Worm (Caenorhabditis elegans) whole organism, young adult: Measurements from ENCODE around the gene nhr-60.

ENCODE experiments used
- B0336.3 ChIP-seq: fragments of 200-800 bp; sonication (Bioruptor generic); IDR thresholded peaks from 2 replicates; pipeline ENCODE4 v1.3.6; 2022; ENCODE audit warnings: missing genetic modification characterization, missing compliant biosample characterization
- F57A8.1 ChIP-seq: fragments of 200-800 bp; sonication (Bioruptor generic); optimal IDR thresholded peaks from 2 replicates; lab custom pipeline; 2018; ENCODE audit warnings: mild to moderate bottlenecking, missing genetic modification characterization, moderate library complexity, missing compliant biosample characterization
- K11D2.4 ChIP-seq: fragments of 200-800 bp; sonication (Bioruptor generic); IDR thresholded peaks from 2 replicates; pipeline ENCODE4 v1.3.6; 2022; ENCODE audit warnings: missing genetic modification reagents, missing genetic modification characterization, missing compliant biosample characterization
- T26A5.8 ChIP-seq: sonication (generic microtip); optimal IDR thresholded peaks from 2 replicates; lab custom pipeline; 2016; ENCODE audit warnings: missing genetic modification characterization, missing compliant biosample characterization
- Y53F4B.3 ChIP-seq: fragments of 200-800 bp; sonication (Bioruptor generic); IDR thresholded peaks from 2 replicates; pipeline ENCODE4 v1.3.6; 2022; ENCODE audit warnings: missing genetic modification reagents, missing genetic modification characterization, missing compliant biosample characterization
- Y79H2A.3 ChIP-seq: fragments of 200-800 bp; sonication (Bioruptor generic); conservative IDR thresholded peaks from 2 replicates; pipeline ENCODE4 v1.3.6; 2022; ENCODE audit warnings: missing genetic modification reagents, missing genetic modification characterization, missing compliant biosample characterization
- Y95B8A.8 ChIP-seq: fragments of 200-800 bp; sonication (Bioruptor generic); IDR thresholded peaks from 2 replicates; pipeline ENCODE4 v1.3.6; 2022; ENCODE audit warnings: missing genetic modification reagents, missing genetic modification characterization, missing compliant biosample characterization
- ZK185.1 ChIP-seq: sonication (generic microtip); optimal IDR thresholded peaks from 2 replicates; lab custom pipeline; 2016; ENCODE audit warnings: mild to moderate bottlenecking, missing genetic modification characterization, missing compliant biosample characterization; ENCODE audit not compliant: poor library complexity, severe bottlenecking
- ama-1 ChIP-seq, 3 experiments: fragments of 150-350 bp in 1 of 3; sonication (generic microtip) in 2 of 3; optimal IDR thresholded peaks; 2 replicates each; lab custom pipeline; 2014 to 2018; ENCODE audit warnings: missing biosample characterization in 2 of 3, missing genetic modification characterization in 2 of 3, missing genetic modification reagents in 2 of 3
- attf-6 ChIP-seq: fragments of 200-800 bp; sonication (Bioruptor generic); IDR thresholded peaks from 2 replicates; pipeline ENCODE4 v1.3.6; 2022; ENCODE audit warnings: missing genetic modification reagents, missing genetic modification characterization, missing compliant biosample characterization
- ccch-3 ChIP-seq: fragments of 200-800 bp; sonication (Bioruptor generic); optimal IDR thresholded peaks from 2 replicates; lab custom pipeline; 2018; ENCODE audit warnings: mild to moderate bottlenecking, missing genetic modification characterization, missing compliant biosample characterization
- cebp-1 ChIP-seq, 2 experiments: fragments of 200-800 bp in 1 of 2; sonication (Bioruptor generic) in 1 of 2; sonication (generic microtip) in 1 of 2; IDR thresholded peaks in 1 of 2; optimal IDR thresholded peaks in 1 of 2; 2 replicates each; pipeline versions ENCODE4 v1.3.6 to Lab custom; 2017 to 2022; ENCODE audit warnings: missing compliant biosample characterization in 2 of 2, missing genetic modification characterization in 2 of 2, mild to moderate bottlenecking in 1 of 2, missing genetic modification reagents in 1 of 2, moderate library complexity in 1 of 2
- ceh-58 ChIP-seq: fragments of 200-800 bp; sonication (Bioruptor generic); IDR thresholded peaks from 2 replicates; pipeline ENCODE4 v1.3.6; 2022; ENCODE audit warnings: missing genetic modification characterization, missing compliant biosample characterization
- ceh-91 ChIP-seq: fragments of 200-800 bp; sonication (Bioruptor generic); IDR thresholded peaks from 2 replicates; pipeline ENCODE4 v1.3.6; 2022; ENCODE audit warnings: missing genetic modification reagents, missing genetic modification characterization, missing compliant biosample characterization
- chd-7 ChIP-seq: sonication (generic microtip); optimal IDR thresholded peaks from 2 replicates; lab custom pipeline; 2016; ENCODE audit warnings: mild to moderate bottlenecking, missing genetic modification characterization, moderate library complexity, missing compliant biosample characterization
- egl-44 ChIP-seq: fragments of 200-800 bp; sonication (Bioruptor generic); IDR thresholded peaks from 2 replicates; pipeline ENCODE4 v1.3.6; 2022; ENCODE audit warnings: missing genetic modification reagents, missing genetic modification characterization, missing compliant biosample characterization
- fkh-3 ChIP-seq: sonication (generic microtip); optimal IDR thresholded peaks from 2 replicates; lab custom pipeline; 2016; ENCODE audit warnings: mild to moderate bottlenecking, missing genetic modification characterization, missing compliant biosample characterization
- hmg-20 ChIP-seq: fragments of 200-800 bp; sonication (Bioruptor generic); IDR thresholded peaks from 2 replicates; pipeline ENCODE4 v1.3.6; 2022; ENCODE audit warnings: missing genetic modification reagents, missing genetic modification characterization, missing compliant biosample characterization
- hrde-1 ChIP-seq: sonication (generic microtip); optimal IDR thresholded peaks from 2 replicates; lab custom pipeline; 2016; ENCODE audit warnings: missing genetic modification characterization, mild to moderate bottlenecking, missing compliant biosample characterization, moderate library complexity, missing genotype, missing genetic modification reagents, borderline replicate concordance
- hsf-1 ChIP-seq: fragments of 200-800 bp; sonication (Bioruptor generic); IDR thresholded peaks from 2 replicates; pipeline ENCODE4 v1.3.6; 2022; ENCODE audit warnings: missing genetic modification reagents, missing genetic modification characterization, missing compliant biosample characterization
- let-607 ChIP-seq, 2 experiments: fragments of 200-800 bp in 1 of 2; sonication (Bioruptor generic) in 1 of 2; sonication (generic microtip) in 1 of 2; optimal IDR thresholded peaks; 2 replicates each; lab custom pipeline; 2016 to 2018; ENCODE audit warnings: mild to moderate bottlenecking in 2 of 2, missing compliant biosample characterization in 2 of 2, missing genetic modification characterization in 2 of 2, moderate library complexity in 2 of 2, missing genotype in 1 of 2
- lin-26 ChIP-seq: fragments of 200-800 bp; sonication (Bioruptor generic); IDR thresholded peaks from 2 replicates; pipeline ENCODE4 v1.3.6; 2022; ENCODE audit warnings: missing genetic modification reagents, missing genetic modification characterization, missing compliant biosample characterization
- madf-6 ChIP-seq: fragments of 200-800 bp; sonication (Bioruptor generic); IDR thresholded peaks from 2 replicates; pipeline ENCODE4 v1.3.6; 2022; ENCODE audit warnings: missing genetic modification reagents, missing genetic modification characterization, missing compliant biosample characterization
- madf-8 ChIP-seq: fragments of 200-800 bp; sonication (Bioruptor generic); conservative IDR thresholded peaks from 2 replicates; pipeline ENCODE4 v1.3.6; 2022; ENCODE audit warnings: missing genetic modification reagents, missing genetic modification characterization, missing compliant biosample characterization
- mxl-1 ChIP-seq: sonication (generic microtip); optimal IDR thresholded peaks from 2 replicates; lab custom pipeline; 2016; ENCODE audit warnings: missing genetic modification characterization, missing compliant biosample characterization
- nfya-1 ChIP-seq: sonication (generic microtip); optimal IDR thresholded peaks from 2 replicates; lab custom pipeline; 2017; ENCODE audit warnings: antibody characterized with exemption, missing compliant biosample characterization, missing genetic modification characterization, borderline replicate concordance; ENCODE audit not compliant: insufficient read depth
- nfya-2 ChIP-seq: fragments of 200-800 bp; sonication (Bioruptor generic); IDR thresholded peaks from 2 replicates; pipeline ENCODE4 v1.3.6; 2022; ENCODE audit warnings: missing genetic modification reagents, missing genetic modification characterization, missing compliant biosample characterization
- nfyb-1 ChIP-seq: fragments of 200-800 bp; sonication (Bioruptor generic); IDR thresholded peaks from 2 replicates; pipeline ENCODE4 v1.3.6; 2022; ENCODE audit warnings: missing genetic modification reagents, missing genetic modification characterization, missing compliant biosample characterization
- nhr-120 ChIP-seq: fragments of 200-800 bp; sonication (Bioruptor generic); IDR thresholded peaks from 2 replicates; pipeline ENCODE4 v1.3.6; 2022; ENCODE audit warnings: missing genetic modification characterization, missing compliant biosample characterization
- nhr-27 ChIP-seq: fragments of 200-800 bp; sonication (Bioruptor generic); optimal IDR thresholded peaks from 2 replicates; lab custom pipeline; 2018; ENCODE audit warnings: mild to moderate bottlenecking, missing genetic modification characterization, moderate library complexity, missing compliant biosample characterization
- nhr-80 ChIP-seq: sonication (generic microtip); optimal IDR thresholded peaks from 2 replicates; lab custom pipeline; 2016; ENCODE audit warnings: missing genetic modification characterization, missing compliant biosample characterization
- pbrm-1 ChIP-seq: fragments of 200-800 bp; sonication (Bioruptor generic); IDR thresholded peaks from 2 replicates; pipeline ENCODE4 v1.3.6; 2022; ENCODE audit warnings: missing genetic modification reagents, missing genetic modification characterization, missing compliant biosample characterization
- rpc-1 ChIP-seq, 2 experiments: fragments of 150-350 bp in 1 of 2; sonication (generic microtip) in 1 of 2; optimal IDR thresholded peaks; 2 replicates each; lab custom pipeline; 2014 to 2018; ENCODE audit warnings: missing biosample characterization in 1 of 2, missing genetic modification characterization in 1 of 2, missing genetic modification reagents in 1 of 2, missing genotype in 1 of 2
- sea-2 ChIP-seq: fragments of 200-800 bp; sonication (Bioruptor generic); IDR thresholded peaks from 2 replicates; pipeline ENCODE4 v1.3.6; 2022; ENCODE audit warnings: missing genetic modification characterization, missing compliant biosample characterization
- snpc-3.4 ChIP-seq: sonication (generic microtip); optimal IDR thresholded peaks from 2 replicates; lab custom pipeline; 2017; ENCODE audit warnings: missing genetic modification characterization, mild to moderate bottlenecking, missing compliant biosample characterization, antibody characterized with exemption, moderate library complexity, missing genotype, missing genetic modification reagents
- tbx-9 ChIP-seq: sonication (generic microtip); optimal IDR thresholded peaks from 2 replicates; lab custom pipeline; 2016; ENCODE audit warnings: borderline replicate concordance, missing genetic modification characterization, inconsistent platforms, missing compliant biosample characterization
- tlf-1 ChIP-seq: fragments of 200-800 bp; sonication (Bioruptor generic); optimal IDR thresholded peaks from 2 replicates; lab custom pipeline; 2018; ENCODE audit warnings: mild to moderate bottlenecking, missing genetic modification characterization, missing compliant biosample characterization
- unc-130 ChIP-seq: sonication (generic microtip); optimal IDR thresholded peaks from 2 replicates; lab custom pipeline; 2016; ENCODE audit warnings: missing genetic modification reagents, missing genetic modification characterization, missing compliant biosample characterization
- unc-62 ChIP-seq: fragments of 150-350 bp; optimal IDR thresholded peaks from 2 replicates; lab custom pipeline; 2014; ENCODE audit warnings: missing biosample characterization, missing genetic modification reagents, missing genetic modification characterization
- zim-3 ChIP-seq: sonication (generic microtip); optimal IDR thresholded peaks from 2 replicates; lab custom pipeline; 2017; ENCODE audit warnings: mild to moderate bottlenecking, missing genetic modification characterization, moderate library complexity, missing compliant biosample characterization
- ztf-18 ChIP-seq: sonication (generic microtip); optimal IDR thresholded peaks from 2 replicates; lab custom pipeline; 2016; ENCODE audit warnings: missing genotype, mild to moderate bottlenecking, missing genetic modification characterization, missing compliant biosample characterization
- ztf-22 ChIP-seq: fragments of 200-800 bp; sonication (Bioruptor generic); optimal IDR thresholded peaks from 2 replicates; lab custom pipeline; 2018; ENCODE audit warnings: mild to moderate bottlenecking, missing genetic modification characterization, moderate library complexity, missing compliant biosample characterization
- ztf-28 ChIP-seq: fragments of 200-800 bp; sonication (Bioruptor generic); IDR thresholded peaks from 2 replicates; pipeline ENCODE4 v1.3.6; 2022; ENCODE audit warnings: missing genetic modification reagents, missing genetic modification characterization, missing compliant biosample characterization
- ztf-3 ChIP-seq: fragments of 200-800 bp; sonication (Bioruptor generic); optimal IDR thresholded peaks from 2 replicates; lab custom pipeline; 2018; ENCODE audit warnings: mild to moderate bottlenecking, missing genetic modification characterization, missing compliant biosample characterization

nhr-60 gene

DNA sequence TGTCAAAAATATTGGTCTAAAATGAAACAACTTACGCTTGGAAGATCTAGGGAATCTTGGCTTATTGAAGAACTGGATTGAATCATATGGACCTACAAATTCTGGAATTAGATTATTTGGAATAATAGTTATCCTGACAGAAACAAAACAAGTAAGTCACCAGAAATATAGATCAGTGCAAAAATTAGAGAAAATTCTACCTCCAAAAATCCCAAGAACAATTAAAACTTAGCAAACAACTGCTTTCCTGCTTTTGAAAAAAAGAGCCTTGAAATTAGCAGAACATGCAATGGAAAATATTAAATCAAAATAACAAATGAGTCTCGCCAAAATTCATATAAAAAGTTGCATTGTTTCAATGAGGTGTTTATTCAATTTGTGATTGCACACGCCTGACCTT, at the start of gene nhr-60:
Gene nhr-60 (minus strand): TSS at position 101 of the 400 bp plus-strand sequence.
- no peak for TF ChIP-seq T26A5.8 (tag; lab: Kevin White, UChicago)
- no peak for TF ChIP-seq hsf-1 (GFP tag; lab: Robert Waterston, UW)
- no peak for TF ChIP-seq ceh-58 (GFP tag; lab: Robert Waterston, UW)
- no peak for TF ChIP-seq tbx-9 (tag; lab: Kevin White, UChicago)
- no peak for TF ChIP-seq pbrm-1
- no peak for TF ChIP-seq Y79H2A.3 (GFP tag; lab: Robert Waterston, UW)
- no peak for TF ChIP-seq unc-130 (GFP tag; lab: Kevin White, UChicago)
- TF ChIP-seq ZK185.1 (tag; lab: Kevin White, UChicago): no peak
- no peak for TF ChIP-seq tlf-1 (GFP tag; lab: Kevin White, UChicago)
- TF ChIP-seq hrde-1 (tag; lab: Kevin White, UChicago): no peak
- no peak for TF ChIP-seq ztf-22 (GFP tag; lab: Kevin White, UChicago)

DNA sequence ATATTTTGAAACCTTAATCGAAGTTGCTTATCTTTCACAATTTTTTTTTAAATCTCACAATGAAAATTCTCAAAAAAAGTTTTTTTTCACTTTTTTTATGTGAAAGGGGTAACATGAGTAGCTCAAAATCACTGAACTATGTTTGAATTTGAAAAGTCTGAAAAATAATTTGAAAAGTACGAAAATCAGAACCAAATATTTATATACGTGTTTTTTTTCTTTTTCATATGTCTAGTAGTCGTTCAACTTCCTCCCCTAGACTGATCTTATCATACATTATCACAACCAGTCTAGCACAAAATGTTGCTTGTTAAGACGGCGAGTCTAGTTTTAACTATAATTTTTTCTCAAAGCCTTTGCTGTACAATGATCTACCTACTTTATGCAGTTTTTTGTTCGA, 48.4 kb upstream of the nhr-60 start, which contains the start of gene srbc-49:
Gene srbc-49 (plus strand): TSS at position 301 of the 400 bp plus-strand sequence.
- no peak for TF ChIP-seq ama-1 (optimal IDR thresholded peaks at IDR 0.05; lab: Kevin White, UChicago)
- no peak for TF ChIP-seq ama-1 (GFP tag; optimal IDR thresholded peaks at IDR 0.05; lab: Kevin White, UChicago)
- no peak for TF ChIP-seq nhr-120
- TF ChIP-seq nfyb-1 (GFP tag; lab: Robert Waterston, UW): no peak
- TF ChIP-seq sea-2 (GFP tag; lab: Robert Waterston, UW): no peak
- TF ChIP-seq nhr-80 (tag; lab: Kevin White, UChicago): no peak
- TF ChIP-seq ztf-3 (GFP tag; lab: Kevin White, UChicago): no peak
- TF ChIP-seq nhr-27: no peak
- TF ChIP-seq egl-44: no peak
- TF ChIP-seq mxl-1: no peak
- TF ChIP-seq Y95B8A.8 (GFP tag; lab: Robert Waterston, UW): no peak
- TF ChIP-seq madf-6: no peak
- no peak for TF ChIP-seq let-607 (tag; optimal IDR thresholded peaks at IDR 0.05; lab: Kevin White, UChicago)
- TF ChIP-seq chd-7 (tag; lab: Kevin White, UChicago): no peak
- TF ChIP-seq madf-8: no peak
- TF ChIP-seq rpc-1 (optimal IDR thresholded peaks at IDR 0.05; lab: Kevin White, UChicago): no peak
- no peak for TF ChIP-seq rpc-1 (tag; optimal IDR thresholded peaks at IDR 0.05; lab: Kevin White, UChicago)
- no peak for TF ChIP-seq cebp-1 (GFP tag; IDR thresholded peaks at IDR 0.05; lab: Robert Waterston, UW)
- no peak for TF ChIP-seq cebp-1 (tag; optimal IDR thresholded peaks at IDR 0.05; lab: Kevin White, UChicago)
- no peak for TF ChIP-seq snpc-3.4
- TF ChIP-seq hmg-20 (GFP tag; lab: Robert Waterston, UW): no peak
- TF ChIP-seq zim-3 (tag; lab: Kevin White, UChicago): no peak

DNA sequence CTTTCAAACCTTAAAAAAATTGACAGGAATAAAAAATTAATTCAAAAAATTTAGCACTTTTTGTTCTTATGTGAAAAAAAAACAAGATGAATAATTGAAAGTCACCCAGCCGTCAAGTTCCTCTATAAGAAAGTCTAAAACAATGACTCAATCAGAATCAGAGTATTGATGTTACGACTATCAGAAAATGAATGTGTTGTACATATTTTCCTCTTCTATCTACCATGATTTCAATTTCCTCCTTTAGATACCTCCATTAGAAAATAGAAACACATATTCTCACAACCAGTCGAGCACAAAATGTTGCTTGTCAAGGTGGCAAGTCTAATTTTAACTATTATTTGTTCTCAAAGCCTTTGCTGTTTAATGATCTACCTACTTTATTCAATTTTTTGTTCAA, 46.9 kb upstream of the nhr-60 start, which contains the start of gene srbc-48:
Gene srbc-48 (plus strand): TSS at position 301 of the 400 bp plus-strand sequence.
- no peak for TF ChIP-seq pbrm-1
- no peak for TF ChIP-seq nfya-1 (tag; lab: Kevin White, UChicago)
- no peak for TF ChIP-seq B0336.3
- no peak for TF ChIP-seq K11D2.4 (GFP tag; lab: Robert Waterston, UW)

ce11 chrV:15817746-15818145, 44.7 kb upstream of the nhr-60 start, which contains the start of gene abf-3:
abf-3 (minus strand) TSS chrV:15817846.
- TF ChIP-seq ceh-91 (GFP tag; lab: Robert Waterston, UW): no peak
- TF ChIP-seq ztf-18 (tag; lab: Kevin White, UChicago): no peak
- TF ChIP-seq fkh-3: no peak
- TF ChIP-seq B0336.3: no peak
- TF ChIP-seq lin-26 (GFP tag; lab: Robert Waterston, UW): no peak
- no peak for TF ChIP-seq F57A8.1 (GFP tag; lab: Kevin White, UChicago)
- TF ChIP-seq unc-62 (GFP tag; lab: Kevin White, UChicago): no peak
- TF ChIP-seq attf-6 (GFP tag; lab: Robert Waterston, UW): no peak
- TF ChIP-seq nfya-2 (GFP tag; lab: Robert Waterston, UW): no peak
- no peak for TF ChIP-seq ztf-28
- no peak for TF ChIP-seq Y53F4B.3 (GFP tag; lab: Robert Waterston, UW)
- TF ChIP-seq nfya-1 (tag; lab: Kevin White, UChicago): no peak
- no peak for TF ChIP-seq ccch-3 (GFP tag; lab: Kevin White, UChicago)
